Fruit fly (Drosophila melanogaster) whole organism, adult: Measurements from ENCODE around the gene CG12984.

Experiments used
- bab1 ChIP-seq: fragments of 200-800 bp; sonication (Bioruptor generic); optimal IDR thresholded peaks from 3 replicates; lab custom pipeline; 2019; ENCODE audit warnings: missing biosample characterization, mild to moderate bottlenecking, missing genetic modification characterization, moderate library complexity
- ovo ChIP-seq: fragments of 200-800 bp; sonication (Bioruptor generic); optimal IDR thresholded peaks from 2 replicates; lab custom pipeline; 2016; ENCODE audit warnings: missing biosample characterization, missing genetic modification characterization

dm6 chr3L:20966662-20967061, 24.8 kb upstream of the CG12984 start, which contains the start of gene CG12983:
- TF ChIP-seq bab1: no peak
- no peak for TF ChIP-seq ovo
